Worm (Caenorhabditis elegans): ENCODE results near the gene C44B11.1.

The C44B11.1 gene

ce11 chrIII:3112001-3112400 lies 43.1 kb upstream of the C44B11.1 start (continued):
- TF ChIP-seq B0019.2 (GFP tag; conservative IDR thresholded peaks at IDR 0.05) (peak; percentile 47; the same call in 1 of the 2 replicates), Y53G8AR.9 (GFP tag; conservative IDR thresholded peaks at IDR 0.05) (0 out of 2 replicates have a peak, but pooled peaks have one; percentile 14), die-1 (tag; optimal IDR thresholded peaks at IDR 0.05) (peak; percentile 54), hlh-26 (GFP tag; conservative IDR thresholded peaks at IDR 0.05) (no peak), lin-26 (GFP tag; IDR thresholded peaks at IDR 0.05) (peak; percentile 65; the same call in 1 of the 2 replicates), unc-62 (GFP tag; optimal IDR thresholded peaks at IDR 0.05) (no peak), mxl-1 (tag; optimal IDR thresholded peaks at IDR 0.05) (peak; percentile 4), tbp1 (GFP tag; optimal IDR thresholded peaks at IDR 0.05) (peak; percentile 86), ets-4 (GFP tag; optimal IDR thresholded peaks at IDR 0.05) (no peak), pha-4 (tag; optimal IDR thresholded peaks at IDR 0.05) (no peak), ccch-3 (GFP tag; optimal IDR thresholded peaks at IDR 0.05) (no peak), attf-6 (GFP tag; IDR thresholded peaks at IDR 0.05) (0 out of 2 replicates have a peak, but pooled peaks have one; percentile 16), F57C9.4 (tag; optimal IDR thresholded peaks at IDR 0.05) (no peak), bed-1 (GFP tag; IDR thresholded peaks at IDR 0.05) (no peak), nhr-80 (tag; optimal IDR thresholded peaks at IDR 0.05) (no peak), egrh-3 (GFP tag; IDR thresholded peaks at IDR 0.05) (no peak), ztf-25 (GFP tag; IDR thresholded peaks at IDR 0.05) (peak; percentile 77; the same call in 1 of the 2 replicates), B0261.1 (tag; optimal IDR thresholded peaks at IDR 0.05) (peak; percentile 64), mcd-1 (GFP tag; IDR thresholded peaks at IDR 0.05) (no peak), F49E8.2 (tag; optimal IDR thresholded peaks at IDR 0.05; ENCODE audit: insufficient read depth) (no peak), ztf-28 (GFP tag; IDR thresholded peaks at IDR 0.05) (0 out of 2 replicates have a peak, but pooled peaks have one; percentile 39), cebp-1 (GFP tag; IDR thresholded peaks at IDR 0.05) (no peak), cebp-1 (tag; optimal IDR thresholded peaks at IDR 0.05) (peak; percentile 19), atf-7 (tag; optimal IDR thresholded peaks at IDR 0.05) (no peak)

DNA sequence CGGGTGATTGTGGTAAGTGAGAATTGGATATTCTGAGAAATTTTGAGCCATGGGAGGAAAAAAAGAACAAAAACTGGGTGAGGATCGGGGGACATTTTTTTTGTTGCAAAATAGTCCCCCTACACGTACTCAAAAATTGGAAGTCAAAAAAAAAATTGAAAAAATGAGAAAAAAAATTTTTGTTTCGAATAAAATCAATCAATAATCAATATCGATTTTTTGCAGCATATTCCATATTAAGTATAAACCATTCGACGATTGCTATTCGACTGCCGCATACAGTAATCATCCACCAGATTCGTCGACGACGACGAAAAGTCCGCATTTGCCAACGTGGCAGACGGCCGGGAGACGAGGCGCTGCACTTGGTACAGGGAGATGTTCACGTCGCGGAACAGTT lies 42.5 kb upstream of the C44B11.1 start:
- no peak for TF ChIP-seq F37B4.10 (GFP tag; IDR thresholded peaks at IDR 0.05)
- no peak for TF ChIP-seq ceh-27 (GFP tag; optimal IDR thresholded peaks at IDR 0.05)
- no peak for TF ChIP-seq B0261.1 (tag; optimal IDR thresholded peaks at IDR 0.05)
- no peak for TF ChIP-seq akir-1 (GFP tag; optimal IDR thresholded peaks at IDR 0.05)
- no peak for TF ChIP-seq dox-1 (GFP tag; IDR thresholded peaks at IDR 0.05)
- no peak for TF ChIP-seq mcd-1 (GFP tag; IDR thresholded peaks at IDR 0.05)
- no peak for TF ChIP-seq lsy-27 (tag; optimal IDR thresholded peaks at IDR 0.05; ENCODE audit: borderline replicate concordance, insufficient read depth)
- TF ChIP-seq atf-7 (tag; optimal IDR thresholded peaks at IDR 0.05) = no peak
- no peak for TF ChIP-seq ceh-100 (GFP tag; IDR thresholded peaks at IDR 0.05)
- no peak for TF ChIP-seq ztf-18 (tag; optimal IDR thresholded peaks at IDR 0.05)
- TF ChIP-seq nhr-179 (tag; optimal IDR thresholded peaks at IDR 0.05) = no peak
- no peak for TF ChIP-seq cebp-1 (GFP tag; IDR thresholded peaks at IDR 0.05)
- TF ChIP-seq cebp-1 (tag; optimal IDR thresholded peaks at IDR 0.05) = no peak
- no peak for TF ChIP-seq D2030.7 (GFP tag; IDR thresholded peaks at IDR 0.05)
- no peak for TF ChIP-seq ceh-91 (GFP tag; IDR thresholded peaks at IDR 0.05)
- no peak for TF ChIP-seq tbp1 (GFP tag; optimal IDR thresholded peaks at IDR 0.05)
- TF ChIP-seq xnd-1 (tag; optimal IDR thresholded peaks at IDR 0.05) = no peak
- TF ChIP-seq F57C9.4 (tag; optimal IDR thresholded peaks at IDR 0.05) = no peak
- no peak for TF ChIP-seq ceh-40 (GFP tag; IDR thresholded peaks at IDR 0.05)

DNA sequence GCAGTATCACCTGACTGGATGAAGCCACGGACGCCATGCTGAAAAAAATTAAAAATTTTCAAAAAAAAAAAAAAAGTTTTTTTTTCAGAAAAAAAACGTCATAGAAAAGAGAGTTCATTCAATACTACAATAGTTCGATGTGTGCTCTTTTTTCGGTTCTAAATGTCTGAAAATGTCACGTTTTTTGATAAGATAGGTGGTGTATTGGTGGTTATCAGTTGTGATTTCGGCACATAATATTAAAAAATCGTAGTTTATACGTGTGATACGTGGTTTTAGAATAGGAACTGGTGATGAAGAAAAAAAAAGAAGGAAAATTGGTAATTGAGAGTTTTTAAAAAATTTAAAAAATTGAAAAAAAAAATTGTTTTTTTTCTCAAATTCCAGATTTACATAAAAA lies 38.1 kb upstream of the C44B11.1 start:
- no peak for TF ChIP-seq cebp-1 (GFP tag; IDR thresholded peaks at IDR 0.05)
- peak; percentile 15 for TF ChIP-seq cebp-1 (tag; optimal IDR thresholded peaks at IDR 0.05)
- TF ChIP-seq atf-7 (tag; optimal IDR thresholded peaks at IDR 0.05) = peak; percentile 23
- TF ChIP-seq ceh-91 (GFP tag; IDR thresholded peaks at IDR 0.05) = no peak
- no peak for TF ChIP-seq madf-6 (GFP tag; IDR thresholded peaks at IDR 0.05)
- TF ChIP-seq F57A8.1 (GFP tag; optimal IDR thresholded peaks at IDR 0.05) = no peak
- TF ChIP-seq die-1 (tag; optimal IDR thresholded peaks at IDR 0.05) = no peak
- peak; percentile 91 for TF ChIP-seq nhr-80 (tag; optimal IDR thresholded peaks at IDR 0.05)
- no peak for TF ChIP-seq efl-1 (GFP tag; optimal IDR thresholded peaks at IDR 0.05)
- no peak for TF ChIP-seq lir-1 (GFP tag; conservative IDR thresholded peaks at IDR 0.05)
- no peak for TF ChIP-seq rpc-1 (optimal IDR thresholded peaks at IDR 0.05)
- TF ChIP-seq rpc-1 (tag; optimal IDR thresholded peaks at IDR 0.05) = no peak

Measured in whole organism, young adult.